Fruit fly (Drosophila melanogaster) whole organism, adult: Measurements from ENCODE around the gene GstD11.
A peak's percentile ranks its signal among the peaks of the same experiment; 100 is the strongest.

Source experiments
- CG11617 ChIP-seq: fragments of 200-800 bp; sonication (Bioruptor generic); optimal IDR thresholded peaks from 2 replicates; lab custom pipeline; 2017; ENCODE audit warnings: mild to moderate bottlenecking, missing biosample characterization, missing genetic modification reagents, missing genetic modification characterization
- CG12768 ChIP-seq: fragments of 200-800 bp; sonication (Bioruptor generic); optimal IDR thresholded peaks from 2 replicates; lab custom pipeline; 2017; ENCODE audit warnings: missing biosample characterization, missing genetic modification characterization, mild to moderate bottlenecking, moderate library complexity, missing genetic modification reagents
- CG14711 ChIP-seq: fragments of 200-800 bp; sonication (Bioruptor generic); optimal IDR thresholded peaks from 2 replicates; lab custom pipeline; 2018; ENCODE audit warnings: missing biosample characterization, mild to moderate bottlenecking, missing genetic modification characterization, moderate library complexity
- CG1620 ChIP-seq: fragments of 200-800 bp; sonication (Bioruptor generic); optimal IDR thresholded peaks from 2 replicates; lab custom pipeline; 2016; ENCODE audit warnings: missing biosample characterization, missing genetic modification characterization
- CG33017 ChIP-seq: fragments of 200-800 bp; sonication (Bioruptor generic); optimal IDR thresholded peaks from 2 replicates; lab custom pipeline; 2018; ENCODE audit warnings: missing biosample characterization, mild to moderate bottlenecking, missing genetic modification characterization, moderate library complexity
- CG5204 ChIP-seq: fragments of 200-800 bp; sonication (Bioruptor generic); optimal IDR thresholded peaks from 2 replicates; lab custom pipeline; 2016; ENCODE audit warnings: missing biosample characterization, missing genetic modification characterization
- CG7045 ChIP-seq: fragments of 200-800 bp; sonication (Bioruptor generic); optimal IDR thresholded peaks from 2 replicates; lab custom pipeline; 2017; ENCODE audit warnings: missing biosample characterization, mild to moderate bottlenecking, missing genetic modification characterization
- CG7101 ChIP-seq: fragments of 200-800 bp; sonication (Bioruptor generic); optimal IDR thresholded peaks from 2 replicates; lab custom pipeline; 2018; ENCODE audit warnings: missing biosample characterization, mild to moderate bottlenecking, missing genetic modification characterization, moderate library complexity
- Clk ChIP-seq: fragments of 200-800 bp; sonication (Bioruptor generic); optimal IDR thresholded peaks from 2 replicates; lab custom pipeline; 2017; ENCODE audit warnings: missing biosample characterization, missing genetic modification characterization
- Crg-1 ChIP-seq: fragments of 200-800 bp; sonication (Bioruptor generic); optimal IDR thresholded peaks from 2 replicates; lab custom pipeline; 2016; ENCODE audit warnings: missing biosample characterization, missing genetic modification characterization
- Hr96 ChIP-seq: fragments of 200-800 bp; sonication (Bioruptor generic); optimal IDR thresholded peaks from 2 replicates; lab custom pipeline; 2016; ENCODE audit warnings: missing biosample characterization, missing genetic modification characterization
- Mnt ChIP-seq: fragments of 200-800 bp; sonication (Bioruptor generic); optimal IDR thresholded peaks from 2 replicates; lab custom pipeline; 2016; ENCODE audit warnings: missing biosample characterization, mild to moderate bottlenecking, missing genetic modification characterization
- bab1 ChIP-seq: fragments of 200-800 bp; sonication (Bioruptor generic); optimal IDR thresholded peaks from 3 replicates; lab custom pipeline; 2019; ENCODE audit warnings: missing biosample characterization, mild to moderate bottlenecking, missing genetic modification characterization, moderate library complexity
- cic ChIP-seq: fragments of 200-800 bp; sonication (Bioruptor generic); optimal IDR thresholded peaks from 2 replicates; lab custom pipeline; 2017; ENCODE audit warnings: missing biosample characterization, mild to moderate bottlenecking, missing genetic modification characterization, moderate library complexity
- cnc ChIP-seq, 2 experiments: fragments of >200 bp; optimal IDR thresholded peaks; 2 replicates each; lab custom pipeline; 2017
- kay ChIP-seq: fragments of 200-800 bp; sonication (Bioruptor generic); peaks from one replicate; lab custom pipeline; 2016; ENCODE audit warnings: missing biosample characterization, missing genetic modification characterization, borderline replicate concordance
- ovo ChIP-seq: fragments of 200-800 bp; sonication (Bioruptor generic); optimal IDR thresholded peaks from 2 replicates; lab custom pipeline; 2016; ENCODE audit warnings: missing biosample characterization, missing genetic modification characterization
- pad ChIP-seq: fragments of 200-800 bp; sonication (Bioruptor generic); optimal IDR thresholded peaks from 3 replicates; lab custom pipeline; 2017; ENCODE audit warnings: missing biosample characterization, missing genetic modification characterization, mild to moderate bottlenecking, moderate library complexity, missing genetic modification reagents
- tj ChIP-seq: fragments of 200-800 bp; sonication (Bioruptor generic); optimal IDR thresholded peaks from 3 replicates; lab custom pipeline; 2017; ENCODE audit warnings: missing biosample characterization, mild to moderate bottlenecking, missing genetic modification characterization, moderate library complexity
- toe ChIP-seq: fragments of 200-800 bp; sonication (Bioruptor generic); optimal IDR thresholded peaks from 2 replicates; lab custom pipeline; 2016; ENCODE audit warnings: missing biosample characterization, missing genetic modification characterization

GstD11 gene

DNA sequence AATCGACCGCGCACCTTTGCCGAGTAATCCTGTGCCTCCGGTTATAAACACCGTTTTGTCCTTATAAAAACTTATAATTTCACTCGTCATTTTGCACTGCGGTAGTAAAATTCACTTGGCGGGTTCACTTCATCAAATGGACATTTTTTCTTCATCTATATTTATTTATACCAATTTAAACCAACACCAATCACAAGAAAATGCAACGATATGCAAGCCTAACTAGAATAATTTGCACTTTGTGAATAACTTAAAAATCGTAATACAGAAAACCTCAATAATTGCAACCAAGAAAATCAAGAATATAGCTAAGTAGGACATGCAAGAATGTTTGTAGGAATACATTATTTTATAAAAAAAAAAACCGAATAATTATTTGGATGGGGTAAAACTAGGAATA lies 12.7 kb downstream of the GstD11 start, which contains the start of the genes CG10096 and CG10097:
Gene CG10096 (minus strand): TSS at position 101 of the 400 bp plus-strand sequence.
Gene CG10097 (minus strand): TSS at position 101 of the 400 bp plus-strand sequence.
- no peak for TF ChIP-seq bab1 (GFP tag; lab: Kevin White, UChicago)
- TF ChIP-seq kay: peak; percentile 75

- TF ChIP-seq Hr96 (GFP tag; lab: Kevin White, UChicago) (no peak), bab1 (GFP tag; lab: Kevin White, UChicago) (no peak), cnc (optimal IDR thresholded peaks at IDR 0.05; lab: Kevin White, UChicago) (no peak), toe (GFP tag; lab: Kevin White, UChicago) (no peak), CG14711 (tag; lab: Kevin White, UChicago) (peak; percentile 7), Clk (GFP tag; lab: Kevin White, UChicago) (no peak), cic (GFP tag; lab: Kevin White, UChicago) (no peak), pad (GFP tag; lab: Kevin White, UChicago) (no peak), CG7045 (GFP tag; lab: Kevin White, UChicago) (peak; percentile 49), CG12768 (GFP tag; lab: Kevin White, UChicago) (no peak), Mnt (GFP tag; lab: Kevin White, UChicago) (no peak), kay (peak; percentile 88)
Observed at dm6 chr3R:12398054-12398453, 14.9 kb downstream of the GstD11 start.

DNA sequence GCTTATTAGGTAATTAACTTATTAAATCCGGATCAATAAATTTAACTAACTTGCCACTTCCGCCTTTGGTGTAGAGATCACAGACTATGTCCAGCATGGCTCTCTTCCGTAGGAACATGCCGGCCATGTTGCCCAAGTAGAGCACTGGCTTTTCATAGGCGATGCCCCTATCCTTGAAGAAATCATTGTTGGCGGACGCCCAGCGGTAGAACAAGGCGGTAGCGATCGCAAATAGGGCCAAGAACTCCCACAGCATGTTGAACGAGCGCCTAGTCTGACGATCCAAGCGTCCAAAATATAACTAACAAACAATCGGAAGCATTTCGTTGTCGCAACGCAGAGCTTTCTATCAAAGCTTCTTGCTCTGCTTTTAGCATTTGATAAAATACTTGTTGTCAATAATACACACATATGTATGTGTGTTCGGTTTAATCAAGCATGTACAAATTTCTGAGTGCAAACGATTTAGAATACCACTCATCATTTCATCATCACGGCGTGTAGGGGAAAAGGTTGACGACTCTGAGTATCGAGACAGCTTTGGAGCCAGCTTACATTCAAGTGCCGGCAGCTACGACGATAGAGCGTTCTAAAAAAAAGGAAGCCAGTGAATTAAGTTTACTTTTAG lies 15.6 kb downstream of the GstD11 start, which contains the start of gene Cyp9f3:
Gene Cyp9f3 (minus strand): TSS at position 310 of the 628 bp plus-strand sequence.
- no peak for TF ChIP-seq kay
- TF ChIP-seq CG12768 (GFP tag; lab: Kevin White, UChicago): no peak
- no peak for TF ChIP-seq bab1 (GFP tag; lab: Kevin White, UChicago)
- TF ChIP-seq CG5204 (GFP tag; lab: Kevin White, UChicago): no peak
- no peak for TF ChIP-seq ovo (GFP tag; lab: Kevin White, UChicago)
- TF ChIP-seq CG14711 (tag; lab: Kevin White, UChicago): no peak
- no peak for TF ChIP-seq CG7101 (tag; lab: Kevin White, UChicago)
- peak; percentile 45 for TF ChIP-seq pad (GFP tag; lab: Kevin White, UChicago)
- TF ChIP-seq cnc (optimal IDR thresholded peaks at IDR 0.05; lab: Kevin White, UChicago): no peak
- TF ChIP-seq Hr96 (GFP tag; lab: Kevin White, UChicago): no peak
- no peak for TF ChIP-seq Clk (GFP tag; lab: Kevin White, UChicago)
- TF ChIP-seq toe (GFP tag; lab: Kevin White, UChicago): no peak
- no peak for TF ChIP-seq CG33017 (tag; lab: Kevin White, UChicago)
- TF ChIP-seq CG7045 (GFP tag; lab: Kevin White, UChicago): no peak
- TF ChIP-seq Crg-1 (GFP tag; lab: Kevin White, UChicago): no peak
- TF ChIP-seq CG1620: no peak
- no peak for TF ChIP-seq CG11617 (GFP tag; lab: Kevin White, UChicago)
- peak; percentile 25 for TF ChIP-seq cic (GFP tag; lab: Kevin White, UChicago)

DNA sequence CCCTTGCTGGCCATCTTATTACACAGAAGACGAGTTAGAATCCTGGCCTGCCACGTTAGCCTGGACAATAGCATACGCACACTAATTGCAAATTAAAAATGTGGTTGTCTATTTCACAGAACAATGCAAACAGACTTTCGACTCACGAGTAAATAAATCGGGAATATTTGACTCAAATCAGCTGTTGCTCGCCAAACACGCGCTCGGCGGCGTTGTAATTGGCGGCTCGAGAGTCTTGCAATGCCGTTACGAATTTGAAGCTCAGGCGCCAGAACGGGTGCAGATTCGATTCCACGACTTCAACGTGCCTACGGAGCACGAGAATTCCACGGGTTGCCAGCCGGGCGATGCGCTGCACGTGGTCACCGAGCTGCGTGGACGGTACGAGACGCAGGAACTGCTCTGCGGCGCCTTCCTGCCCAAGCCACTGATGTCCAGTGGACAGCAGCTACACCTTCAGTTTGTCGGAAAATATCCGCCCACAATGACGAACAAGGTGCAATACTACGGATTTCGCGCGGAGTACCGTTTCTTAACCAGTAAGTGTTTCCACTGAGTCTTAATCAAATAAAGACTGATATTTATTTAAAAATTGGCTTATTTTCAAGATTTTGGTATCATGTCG lies 18.6 kb downstream of the GstD11 start, which contains the start of gene DNAlig3:
Gene DNAlig3 (minus strand): TSS at position 168 of the 625 bp plus-strand sequence.
- TF ChIP-seq cic (GFP tag; lab: Kevin White, UChicago) (peak; percentile 30), Crg-1 (GFP tag; lab: Kevin White, UChicago) (no peak), Clk (GFP tag; lab: Kevin White, UChicago) (no peak), CG7101 (tag; lab: Kevin White, UChicago) (peak; percentile 15), CG14711 (tag; lab: Kevin White, UChicago) (peak; percentile 5), CG33017 (tag; lab: Kevin White, UChicago) (peak; percentile 6), bab1 (GFP tag; lab: Kevin White, UChicago) (peak; percentile 10), CG12768 (GFP tag; lab: Kevin White, UChicago) (peak; percentile 44), Mnt (GFP tag; lab: Kevin White, UChicago) (peak; percentile 32), CG11617 (GFP tag; lab: Kevin White, UChicago) (peak; percentile 26), CG1620 (no peak), CG7045 (GFP tag; lab: Kevin White, UChicago) (peak; percentile 46)

dm6 chr3R:12402935-12403334 lies 19.8 kb downstream of the GstD11 start:
- TF ChIP-seq CG7101 (tag; lab: Kevin White, UChicago) (peak; percentile 99), cnc (optimal IDR thresholded peaks at IDR 0.05; lab: Kevin White, UChicago) (no peak), Crg-1 (GFP tag; lab: Kevin White, UChicago) (peak; percentile 85), CG5204 (GFP tag; lab: Kevin White, UChicago) (peak; percentile 96), Clk (GFP tag; lab: Kevin White, UChicago) (peak; percentile 95), CG1620 (peak; percentile 86), kay (peak; percentile 99), CG12768 (GFP tag; lab: Kevin White, UChicago) (peak; percentile 98), tj (GFP tag; lab: Kevin White, UChicago) (peak; percentile 79), toe (GFP tag; lab: Kevin White, UChicago) (peak; percentile 96), CG7045 (GFP tag; lab: Kevin White, UChicago) (peak; percentile 100), ovo (GFP tag; lab: Kevin White, UChicago) (peak; percentile 86), Hr96 (GFP tag; lab: Kevin White, UChicago) (peak; percentile 96), CG11617 (GFP tag; lab: Kevin White, UChicago) (peak; percentile 97), pad (GFP tag; lab: Kevin White, UChicago) (peak; percentile 87), bab1 (GFP tag; lab: Kevin White, UChicago) (peak; percentile 98), cic (GFP tag; lab: Kevin White, UChicago) (peak; percentile 88), CG33017 (tag; lab: Kevin White, UChicago) (peak; percentile 99), CG14711 (tag; lab: Kevin White, UChicago) (peak; percentile 96), Mnt (GFP tag; lab: Kevin White, UChicago) (peak; percentile 91)
